Fruit fly (Drosophila melanogaster) whole organism, pupa: ENCODE results near the gene Cyfip.

ENCODE experiments used
- CG12605 ChIP-seq: fragments of 200-800 bp; sonication (Bioruptor generic); IDR thresholded peaks from 2 replicates; pipeline ENCODE4 v1.3.6; 2022; ENCODE audit warnings: missing biosample characterization, missing genetic modification characterization
- CG13204 ChIP-seq: fragments of 200-800 bp; sonication (Bioruptor generic); optimal IDR thresholded peaks from 2 replicates; lab custom pipeline; 2018; ENCODE audit warnings: missing biosample characterization, mild to moderate bottlenecking, missing genetic modification characterization, moderate library complexity
- CG14655 ChIP-seq: fragments of 200-800 bp; sonication (Bioruptor generic); optimal IDR thresholded peaks from 3 replicates; lab custom pipeline; 2017; ENCODE audit warnings: mild to moderate bottlenecking, missing biosample characterization, missing genetic modification reagents, missing genetic modification characterization
- CG32121 ChIP-seq: fragments of 200-800 bp; sonication (Bioruptor generic); IDR thresholded peaks from 2 replicates; pipeline ENCODE4 v1.3.6; 2022; ENCODE audit warnings: missing biosample characterization, missing genetic modification characterization
- CG34367 ChIP-seq: fragments of 200-800 bp; sonication (Bioruptor generic); optimal IDR thresholded peaks from 2 replicates; lab custom pipeline; 2018; ENCODE audit warnings: missing biosample characterization, mild to moderate bottlenecking, missing genetic modification characterization
- CG4496 ChIP-seq: fragments of 200-800 bp; sonication (Bioruptor generic); IDR thresholded peaks from 3 replicates; pipeline ENCODE4 v1.3.6; 2022; ENCODE audit warnings: missing biosample characterization, missing genetic modification characterization
- CG8301 ChIP-seq: fragments of 200-800 bp; sonication (Bioruptor generic); optimal IDR thresholded peaks from 2 replicates; lab custom pipeline; 2018; ENCODE audit warnings: missing biosample characterization, mild to moderate bottlenecking, missing genetic modification characterization
- EcR ChIP-seq: fragments of 200-800 bp; sonication (Bioruptor generic); optimal IDR thresholded peaks from 3 replicates; lab custom pipeline; 2019; ENCODE audit warnings: missing biosample characterization, missing genetic modification characterization, mild to moderate bottlenecking, moderate library complexity, missing genetic modification reagents
- Pif1A ChIP-seq: fragments of 200-800 bp; sonication (Bioruptor generic); optimal IDR thresholded peaks from 3 replicates; lab custom pipeline; 2016; ENCODE audit warnings: missing biosample characterization, missing genetic modification characterization
- Pif1B ChIP-seq: fragments of 200-800 bp; sonication (Bioruptor generic); optimal IDR thresholded peaks from 3 replicates; lab custom pipeline; 2016; ENCODE audit warnings: missing biosample characterization, missing genetic modification characterization
- rn ChIP-seq: fragments of 200-800 bp; sonication (Bioruptor generic); IDR thresholded peaks from 2 replicates; pipeline ENCODE4 v1.3.6; 2022; ENCODE audit warnings: missing biosample characterization, missing genetic modification characterization

DNA sequence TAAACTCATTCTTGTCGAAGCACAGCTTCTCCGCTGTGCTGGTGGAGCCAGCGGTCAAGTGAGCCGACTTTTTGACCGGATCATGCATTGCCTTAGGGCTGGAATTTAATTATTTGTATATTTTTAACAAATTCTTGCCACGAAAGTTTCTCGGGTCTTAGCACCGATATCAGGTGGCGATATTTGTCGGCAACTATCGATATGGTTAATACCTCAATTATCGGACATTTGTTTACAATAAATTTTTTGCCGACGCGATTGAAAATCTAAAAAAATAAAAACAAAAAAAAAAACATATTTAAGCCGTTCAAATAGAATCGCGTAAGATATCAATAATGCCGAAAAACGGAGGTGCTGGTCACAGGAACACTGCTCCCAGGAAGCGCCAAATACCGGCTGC, 28.4 kb downstream of the Cyfip start, which contains the start of the genes Cog2 and Trax:
- TF ChIP-seq CG13204 (GFP tag; lab: Kevin White, UChicago) (no peak), CG34367 (tag; lab: Kevin White, UChicago) (no peak), rn (GFP tag; lab: Robert Waterston, UW) (no peak), CG32121 (GFP tag; lab: Robert Waterston, UW) (peak; percentile 19; the same call in 1 of the 2 replicates), Pif1B (GFP tag; lab: Kevin White, UChicago) (no peak), CG14655 (GFP tag; lab: Kevin White, UChicago) (no peak), CG8301 (tag; lab: Kevin White, UChicago) (no peak), EcR (GFP tag; lab: Kevin White, UChicago) (no peak), CG12605 (GFP tag; lab: Robert Waterston, UW) (no peak), CG4496 (no peak), Pif1A (no peak)
